Worm (Caenorhabditis elegans) whole organism, L4 larva: ENCODE measurements around the gene K02E11.3.

Experiments
- F49E8.2 ChIP-seq: sonication (generic microtip); optimal IDR thresholded peaks from 2 replicates; lab custom pipeline; 2016; ENCODE audit warnings: missing compliant biosample characterization, mild to moderate bottlenecking, missing genetic modification characterization, borderline replicate concordance
- cey-2 ChIP-seq: sonication (generic microtip); optimal IDR thresholded peaks from 3 replicates; lab custom pipeline; 2017; ENCODE audit warnings: missing genetic modification characterization, mild to moderate bottlenecking, missing compliant biosample characterization, antibody characterized with exemption, borderline replicate concordance; ENCODE audit not compliant: insufficient read depth
- gei-8 ChIP-seq: fragments of 200-800 bp; sonication (Bioruptor generic); optimal IDR thresholded peaks from 2 replicates; lab custom pipeline; 2018; ENCODE audit warnings: mild to moderate bottlenecking, missing genetic modification characterization, missing compliant biosample characterization
- hlh-30 ChIP-seq: sonication (generic microtip); optimal IDR thresholded peaks from 2 replicates; lab custom pipeline; 2017; ENCODE audit warnings: antibody characterized with exemption, mild to moderate bottlenecking, missing genetic modification characterization, missing compliant biosample characterization; ENCODE audit not compliant: insufficient read depth

DNA sequence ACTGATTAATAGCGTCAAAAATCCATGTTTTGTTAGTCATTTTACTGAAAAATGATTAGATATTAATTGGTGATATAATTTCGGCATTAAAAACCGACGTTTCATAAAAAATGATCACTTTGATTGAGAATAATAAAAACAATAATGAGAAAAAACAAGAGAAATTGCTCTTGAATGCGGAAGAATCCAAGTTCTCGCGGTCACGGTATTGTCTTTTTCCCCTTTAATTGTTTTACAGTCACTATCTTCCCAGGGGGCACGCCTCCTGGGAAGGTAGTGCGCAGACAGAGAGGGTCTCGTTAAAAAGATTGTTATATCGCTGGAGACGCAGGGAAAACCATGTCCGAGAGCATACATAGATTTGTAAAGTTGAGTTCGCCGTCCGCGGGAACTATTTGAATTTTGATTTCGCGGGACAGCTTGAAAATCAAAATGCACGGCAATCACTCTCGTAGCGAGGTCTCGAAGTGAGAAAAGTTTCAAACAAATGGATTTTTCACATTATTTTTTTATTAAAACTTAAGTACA, 47.1 kb upstream of the K02E11.3 start, which contains the start of gene F14D7.2:
- TF ChIP-seq hlh-30 (tag; lab: Kevin White, UChicago), result no peak
- TF ChIP-seq cey-2 (tag; lab: Kevin White, UChicago), result no peak
- TF ChIP-seq gei-8, result no peak
- no peak for TF ChIP-seq F49E8.2
